Worm (Caenorhabditis elegans) whole organism, early embryonic: Measurements from ENCODE around the gene B0454.6.

Experiments used
- B0310.2 ChIP-seq: sonication (generic microtip); optimal IDR thresholded peaks from 2 replicates; lab custom pipeline; 2016; ENCODE audit warnings: mild to moderate bottlenecking, missing genetic modification characterization, missing compliant biosample characterization
- F13C5.2 ChIP-seq: sonication (generic microtip); optimal IDR thresholded peaks from 2 replicates; lab custom pipeline; 2017; ENCODE audit warnings: mild to moderate bottlenecking, missing genetic modification characterization, inconsistent platforms, missing compliant biosample characterization
- aly-1 ChIP-seq: sonication (generic microtip); optimal IDR thresholded peaks from 2 replicates; lab custom pipeline; 2016; ENCODE audit warnings: missing genetic modification characterization, missing compliant biosample characterization
- ama-1 ChIP-seq: fragments of 150-350 bp; optimal IDR thresholded peaks from 2 replicates; lab custom pipeline; 2014
- ceh-13 ChIP-seq: fragments of 200-800 bp; sonication (Bioruptor generic); optimal IDR thresholded peaks from 2 replicates; lab custom pipeline; 2018; ENCODE audit warnings: mild to moderate bottlenecking, missing genetic modification characterization, missing compliant biosample characterization
- ceh-36 ChIP-seq: sonication (generic microtip); optimal IDR thresholded peaks from 2 replicates; lab custom pipeline; 2016; ENCODE audit warnings: missing genetic modification characterization, inconsistent platforms, missing compliant biosample characterization
- flt-1 ChIP-seq: fragments of 200-800 bp; sonication (Bioruptor generic); IDR thresholded peaks from 2 replicates; pipeline ENCODE4 v1.3.6; 2022; ENCODE audit warnings: missing genetic modification characterization, missing compliant biosample characterization
- hmbx-1 ChIP-seq: sonication (generic microtip); optimal IDR thresholded peaks from 2 replicates; lab custom pipeline; 2016; ENCODE audit warnings: mild to moderate bottlenecking, missing genetic modification characterization, missing compliant biosample characterization
- hmg-4 ChIP-seq: fragments of 200-800 bp; sonication (Bioruptor generic); optimal IDR thresholded peaks from 2 replicates; lab custom pipeline; 2018; ENCODE audit warnings: mild to moderate bottlenecking, missing genetic modification characterization, missing compliant biosample characterization
- hnd-1 ChIP-seq: sonication (generic microtip); optimal IDR thresholded peaks from 2 replicates; lab custom pipeline; 2016; ENCODE audit warnings: missing genetic modification characterization, missing compliant biosample characterization
- pes-1 ChIP-seq: fragments of 200-800 bp; sonication (Bioruptor generic); IDR thresholded peaks from 2 replicates; pipeline ENCODE4 v1.3.6; 2022; ENCODE audit warnings: missing genetic modification reagents, missing genetic modification characterization, missing compliant biosample characterization
- scrt-1 ChIP-seq: fragments of 200-800 bp; sonication (Bioruptor generic); IDR thresholded peaks from 2 replicates; pipeline ENCODE4 v1.3.6; 2022; ENCODE audit warnings: missing genetic modification characterization, missing compliant biosample characterization
- sea-1 ChIP-seq: fragments of 200-800 bp; sonication (Bioruptor generic); conservative IDR thresholded peaks from 2 replicates; pipeline ENCODE4 v1.3.6; 2022; ENCODE audit warnings: missing genetic modification characterization, missing compliant biosample characterization
- tbx-11 ChIP-seq: fragments of 200-800 bp; sonication (Bioruptor generic); IDR thresholded peaks from 2 replicates; pipeline ENCODE4 v1.3.6; 2022; ENCODE audit warnings: missing genetic modification characterization, missing compliant biosample characterization

- TF ChIP-seq hmbx-1 (tag; lab: Kevin White, UChicago): no peak
- no peak for TF ChIP-seq flt-1 (GFP tag; lab: Robert Waterston, UW)
- TF ChIP-seq scrt-1 (GFP tag; lab: Robert Waterston, UW): no peak
- TF ChIP-seq F13C5.2: no peak
- no peak for TF ChIP-seq B0310.2 (tag; lab: Kevin White, UChicago)
- no peak for TF ChIP-seq ama-1 (lab: Kevin White, UChicago)
- TF ChIP-seq pes-1 (GFP tag; lab: Robert Waterston, UW): no peak
- TF ChIP-seq aly-1 (tag; lab: Kevin White, UChicago): no peak
- TF ChIP-seq ceh-36: no peak
- no peak for TF ChIP-seq tbx-11 (GFP tag; lab: Robert Waterston, UW)
- no peak for TF ChIP-seq sea-1
- TF ChIP-seq hmg-4 (GFP tag; lab: Kevin White, UChicago): no peak
- TF ChIP-seq ceh-13 (GFP tag; lab: Kevin White, UChicago): no peak
- TF ChIP-seq hnd-1: no peak
These were observed 30.3 kb downstream of the B0454.6 start for ce11 chrII:3062876-3063275.
